Worm (Caenorhabditis elegans): Measurements from ENCODE around the gene mig-23.

DNA sequence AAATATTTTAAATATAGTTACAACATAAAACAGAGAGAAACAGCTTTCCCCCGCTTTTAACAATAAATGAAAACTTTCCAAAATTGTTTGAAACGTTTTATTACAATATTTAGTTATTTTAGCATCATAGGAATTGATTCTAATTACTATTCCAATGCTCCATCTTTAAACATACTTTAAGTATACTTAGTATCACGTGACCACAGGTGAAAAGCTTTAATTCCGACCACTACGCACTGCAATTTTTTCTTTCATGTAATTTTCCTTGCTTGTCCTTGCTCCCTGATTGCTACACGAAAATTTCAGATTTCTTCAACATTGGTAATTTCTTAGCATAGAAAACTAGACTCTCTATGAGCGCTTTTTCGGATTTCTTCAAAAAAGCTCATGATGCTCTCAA, 51.6 kb downstream of the mig-23 start, which contains the start of gene tbc-16:
- TF ChIP-seq ama-1 (optimal IDR thresholded peaks at IDR 0.05) (no peak), ama-1 (GFP tag; optimal IDR thresholded peaks at IDR 0.05) (no peak), B0035.1 (tag; optimal IDR thresholded peaks at IDR 0.05) (no peak), K12H6.12 (tag; optimal IDR thresholded peaks at IDR 0.05) (no peak), F55B11.4 (tag; optimal IDR thresholded peaks at IDR 0.05; ENCODE audit: borderline replicate concordance, insufficient read depth) (no peak), K11D2.4 (GFP tag; IDR thresholded peaks at IDR 0.05) (no peak), unc-130 (GFP tag; optimal IDR thresholded peaks at IDR 0.05) (no peak), unc-62 (GFP tag; optimal IDR thresholded peaks at IDR 0.05) (no peak), aptf-3 (GFP tag; IDR thresholded peaks at IDR 0.05) (no peak), egrh-3 (GFP tag; IDR thresholded peaks at IDR 0.05) (no peak), pha-4 (tag; optimal IDR thresholded peaks at IDR 0.05) (no peak), B0336.3 (GFP tag; IDR thresholded peaks at IDR 0.05) (no peak), ekl-4 (GFP tag; IDR thresholded peaks at IDR 0.05) (no peak), snpc-3.4 (tag; optimal IDR thresholded peaks at IDR 0.05) (no peak), snpc-1.3 (tag; optimal IDR thresholded peaks at IDR 0.05; ENCODE audit: insufficient read depth) (no peak)
